Worm (Caenorhabditis elegans): ENCODE data around the gene F13A7.12.
A peak's percentile ranks its signal among the peaks of the same experiment; 100 is the strongest.

The F13A7.12 gene

ce11 chrV:16370039-16370438 is 25.8 kb upstream of the F13A7.12 start (continued):
- TF ChIP-seq C16A3.4 (tag; optimal IDR thresholded peaks at IDR 0.05) (peak; percentile 74), ceh-63 (GFP tag; optimal IDR thresholded peaks at IDR 0.05) (no peak), unc-62 (GFP tag; optimal IDR thresholded peaks at IDR 0.05) (no peak), jun-1 (tag; optimal IDR thresholded peaks at IDR 0.05) (peak; percentile 10), alr-1 (tag; optimal IDR thresholded peaks at IDR 0.05; ENCODE audit: borderline replicate concordance) (no peak), ztf-4 (tag; optimal IDR thresholded peaks at IDR 0.05) (no peak), fkh-10 (GFP tag; optimal IDR thresholded peaks at IDR 0.05) (no peak), nhr-19 (GFP tag; conservative IDR thresholded peaks at IDR 0.05) (peak; percentile 75), mab-9 (GFP tag; IDR thresholded peaks at IDR 0.05) (no peak), rnt-1 (tag; optimal IDR thresholded peaks at IDR 0.05) (peak; percentile 88), pqm-1 (tag; optimal IDR thresholded peaks at IDR 0.05) (no peak), fkh-8 (tag; optimal IDR thresholded peaks at IDR 0.05) (peak; percentile 17), nhr-237 (tag; optimal IDR thresholded peaks at IDR 0.05) (no peak), lsy-2 (tag; optimal IDR thresholded peaks at IDR 0.05) (peak; percentile 44 to 45), nhr-20 (tag; optimal IDR thresholded peaks at IDR 0.05) (peak; percentile 74), efl-1 (optimal IDR thresholded peaks at IDR 0.05) (peak; percentile 62 to 66), efl-1 (GFP tag; optimal IDR thresholded peaks at IDR 0.05 in 1 of 2) (peak; percentile 48 to 92), unc-98 (GFP tag; IDR thresholded peaks at IDR 0.05) (no peak), aly-2 (tag; optimal IDR thresholded peaks at IDR 0.05) (peak; percentile 22), ceh-90 (tag; optimal IDR thresholded peaks at IDR 0.05) (no peak), lin-14 (GFP tag; optimal IDR thresholded peaks at IDR 0.05) (no peak), vab-15 (tag; optimal IDR thresholded peaks at IDR 0.05) (no peak), lin-13 (GFP tag; optimal IDR thresholded peaks at IDR 0.05) (no peak), elt-3 (tag; optimal IDR thresholded peaks at IDR 0.05) (peak in 1 of 6 experiments; percentile 32), zip-4 (GFP tag; optimal IDR thresholded peaks at IDR 0.05) (peak; percentile 61), nhr-76 (tag; optimal IDR thresholded peaks at IDR 0.05) (no peak), F16B12.6 (tag; optimal IDR thresholded peaks at IDR 0.05) (peak; percentile 7), efl-3 (GFP tag; optimal IDR thresholded peaks at IDR 0.05) (no peak), lin-15B (tag; optimal IDR thresholded peaks at IDR 0.05) (no peak), skn-1 (tag; optimal IDR thresholded peaks at IDR 0.05) (peak; percentile 63), dsc-1 (tag; optimal IDR thresholded peaks at IDR 0.05) (peak; percentile 70), nhr-85 (tag) (peak; percentile 49), grh-1 (GFP tag; IDR thresholded peaks at IDR 0.05) (0 out of 2 replicates have a peak, but pooled peaks have one; percentile 40), ces-1 (GFP tag; optimal IDR thresholded peaks at IDR 0.05) (no peak), pag-3 (tag; optimal IDR thresholded peaks at IDR 0.05; ENCODE audit: borderline replicate concordance, insufficient read depth) (no peak), ets-5 (GFP tag; IDR thresholded peaks at IDR 0.05) (no peak), egl-27 (tag; optimal IDR thresholded peaks at IDR 0.05) (no peak), nhr-77 (tag; optimal IDR thresholded peaks at IDR 0.05) (peak; percentile 37), fos-1 (tag; optimal IDR thresholded peaks at IDR 0.05) (peak; percentile 20), ceh-82 (tag; optimal IDR thresholded peaks at IDR 0.05) (peak; percentile 59 to 76 (median 61)), lir-3 (tag; optimal IDR thresholded peaks at IDR 0.05; ENCODE audit: poor library complexity) (no peak), pax-3 (tag; optimal IDR thresholded peaks at IDR 0.05) (no peak), nhr-71 (tag; optimal IDR thresholded peaks at IDR 0.05) (peak; percentile 82), egl-13 (tag; optimal IDR thresholded peaks at IDR 0.05) (peak; percentile 42), nhr-12 (tag; optimal IDR thresholded peaks at IDR 0.05) (no peak), zag-1 (tag; optimal IDR thresholded peaks at IDR 0.05) (no peak)

All from whole organism, L1 larva.